Fruit fly (Drosophila melanogaster) whole organism, prepupa: ENCODE results near the gene CG8916.

Source experiments
- Blimp-1 ChIP-seq: fragments of 200-800 bp; sonication (Bioruptor generic); optimal IDR thresholded peaks from 3 replicates; lab custom pipeline; 2017; ENCODE audit warnings: missing biosample characterization, missing genetic modification characterization, mild to moderate bottlenecking, moderate library complexity, missing genetic modification reagents
- CG3919 ChIP-seq: fragments of 200-800 bp; sonication (Bioruptor generic); optimal IDR thresholded peaks from 3 replicates; lab custom pipeline; 2016; ENCODE audit warnings: missing biosample characterization, missing genetic modification characterization
- CG9139 ChIP-seq: fragments of 200-800 bp; sonication (Bioruptor generic); optimal IDR thresholded peaks from 3 replicates; lab custom pipeline; 2017; ENCODE audit warnings: missing biosample characterization, mild to moderate bottlenecking, missing genetic modification characterization
- Eip75B ChIP-seq: fragments of 200-800 bp; sonication (Bioruptor generic); optimal IDR thresholded peaks from 3 replicates; lab custom pipeline; 2016; ENCODE audit warnings: missing biosample characterization, missing genetic modification characterization
- Eip78C ChIP-seq: fragments of 200-800 bp; sonication (Bioruptor generic); peaks from one replicate; lab custom pipeline; 2016; ENCODE audit warnings: missing biosample characterization, missing genetic modification characterization
- Lpt ChIP-seq: fragments of 200-800 bp; sonication (Bioruptor generic); optimal IDR thresholded peaks from 3 replicates; lab custom pipeline; 2016; ENCODE audit warnings: missing biosample characterization, missing genetic modification characterization
- Sox14 ChIP-seq: fragments of 200-800 bp; sonication (Bioruptor generic); optimal IDR thresholded peaks from 3 replicates; lab custom pipeline; 2016; ENCODE audit warnings: missing biosample characterization, missing genetic modification characterization
- cyc ChIP-seq: fragments of 200-800 bp; sonication (Bioruptor generic); optimal IDR thresholded peaks from 3 replicates; lab custom pipeline; 2016; ENCODE audit warnings: missing biosample characterization, missing genetic modification characterization
- ss ChIP-seq, 2 experiments: fragments of 200-800 bp; sonication (Bioruptor generic); optimal IDR thresholded peaks; 2 replicates in 1 of 2; 3 replicates in 1 of 2; lab custom pipeline; 2017 to 2018; ENCODE audit warnings: mild to moderate bottlenecking in 2 of 2, missing biosample characterization in 2 of 2, missing genetic modification characterization in 2 of 2, moderate library complexity in 1 of 2

dm6 chrX:15887247-15887616 is 34.5 kb upstream of the CG8916 start, which contains the start of gene tay:
- no peak for TF ChIP-seq ss (GFP tag; optimal IDR thresholded peaks at IDR 0.05; lab: Kevin White, UChicago)
- no peak for TF ChIP-seq cyc (GFP tag; lab: Kevin White, UChicago)
- TF ChIP-seq CG9139 = no peak
- no peak for TF ChIP-seq CG3919 (GFP tag; lab: Kevin White, UChicago)
- TF ChIP-seq Eip75B (GFP tag; lab: Kevin White, UChicago) = no peak
- TF ChIP-seq Eip78C (GFP tag; lab: Kevin White, UChicago) = peak; percentile 61
- TF ChIP-seq Blimp-1 = no peak
- peak; percentile 12 for TF ChIP-seq Sox14 (GFP tag; lab: Kevin White, UChicago)
- no peak for TF ChIP-seq Lpt
